Worm (Caenorhabditis elegans): ENCODE measurements around the gene egas-1.

Gene egas-1

ce11 chrV:18639601-18640354 lies at the start of gene egas-1:
Gene egas-1, plus strand, starts transcription at chrV:18640304.
- TF ChIP-seq pes-1 (GFP tag; IDR thresholded peaks at IDR 0.05) = no peak
- TF ChIP-seq ceh-36 (tag; optimal IDR thresholded peaks at IDR 0.05) = peak; percentile 80

DNA sequence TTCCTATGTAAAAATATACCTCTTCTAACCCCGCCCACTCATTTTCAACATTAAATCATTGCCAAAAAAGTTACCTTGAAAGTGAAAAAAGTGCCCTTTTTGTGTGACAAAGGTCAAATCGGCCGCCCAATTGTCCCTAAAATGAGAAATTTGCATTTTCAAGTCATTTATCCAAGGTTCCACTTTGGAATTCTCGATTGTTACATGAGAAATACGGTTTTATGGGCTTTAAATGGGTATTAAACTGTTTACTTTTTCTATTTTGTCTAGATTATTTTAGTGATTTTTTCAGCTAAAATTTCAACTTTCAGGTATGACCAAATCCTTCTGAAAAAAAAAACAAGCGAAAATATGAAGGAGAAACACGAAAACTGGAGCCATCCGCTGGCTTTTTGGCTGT lies 47.7 kb upstream of the egas-1 start, which contains the start of gene grdn-1:
TSS of gene grdn-1 (plus strand) at position 301 of the 400 bp plus-strand sequence.
- no peak for TF ChIP-seq aly-1 (tag; optimal IDR thresholded peaks at IDR 0.05)
- TF ChIP-seq B0310.2 (tag; optimal IDR thresholded peaks at IDR 0.05) = no peak
- TF ChIP-seq ets-7 (tag; optimal IDR thresholded peaks at IDR 0.05) = no peak
- TF ChIP-seq ceh-13 (GFP tag; optimal IDR thresholded peaks at IDR 0.05) = no peak
- no peak for TF ChIP-seq tbx-37 (GFP tag; conservative IDR thresholded peaks at IDR 0.05)
- no peak for TF ChIP-seq hnd-1 (tag; optimal IDR thresholded peaks at IDR 0.05)
- TF ChIP-seq F13C5.2 (tag; optimal IDR thresholded peaks at IDR 0.05) = no peak
- no peak for TF ChIP-seq sea-1 (GFP tag; conservative IDR thresholded peaks at IDR 0.05)
- TF ChIP-seq ceh-36 (tag; optimal IDR thresholded peaks at IDR 0.05) = no peak
- no peak for TF ChIP-seq hmg-4 (GFP tag; optimal IDR thresholded peaks at IDR 0.05)
- no peak for TF ChIP-seq ama-1 (optimal IDR thresholded peaks at IDR 0.05)
- no peak for TF ChIP-seq pes-1 (GFP tag; IDR thresholded peaks at IDR 0.05)
- TF ChIP-seq tra-4 (tag; optimal IDR thresholded peaks at IDR 0.05) = no peak
- TF ChIP-seq tbx-11 (GFP tag; IDR thresholded peaks at IDR 0.05) = no peak
- TF ChIP-seq hmbx-1 (tag; optimal IDR thresholded peaks at IDR 0.05) = no peak
- no peak for TF ChIP-seq scrt-1 (GFP tag; IDR thresholded peaks at IDR 0.05)
- TF ChIP-seq flt-1 (GFP tag; IDR thresholded peaks at IDR 0.05) = no peak

ce11 chrV:18596240-18596639 lies 43.9 kb upstream of the egas-1 start:
- TF ChIP-seq hmbx-1 (tag; optimal IDR thresholded peaks at IDR 0.05) (no peak), pes-1 (GFP tag; IDR thresholded peaks at IDR 0.05) (no peak), flt-1 (GFP tag; IDR thresholded peaks at IDR 0.05) (no peak), ceh-13 (GFP tag; optimal IDR thresholded peaks at IDR 0.05) (no peak), ceh-36 (tag; optimal IDR thresholded peaks at IDR 0.05) (no peak), ama-1 (optimal IDR thresholded peaks at IDR 0.05) (no peak), tbx-11 (GFP tag; IDR thresholded peaks at IDR 0.05) (no peak), hnd-1 (tag; optimal IDR thresholded peaks at IDR 0.05) (no peak), sea-1 (GFP tag; conservative IDR thresholded peaks at IDR 0.05) (no peak), B0310.2 (tag; optimal IDR thresholded peaks at IDR 0.05) (no peak)

DNA sequence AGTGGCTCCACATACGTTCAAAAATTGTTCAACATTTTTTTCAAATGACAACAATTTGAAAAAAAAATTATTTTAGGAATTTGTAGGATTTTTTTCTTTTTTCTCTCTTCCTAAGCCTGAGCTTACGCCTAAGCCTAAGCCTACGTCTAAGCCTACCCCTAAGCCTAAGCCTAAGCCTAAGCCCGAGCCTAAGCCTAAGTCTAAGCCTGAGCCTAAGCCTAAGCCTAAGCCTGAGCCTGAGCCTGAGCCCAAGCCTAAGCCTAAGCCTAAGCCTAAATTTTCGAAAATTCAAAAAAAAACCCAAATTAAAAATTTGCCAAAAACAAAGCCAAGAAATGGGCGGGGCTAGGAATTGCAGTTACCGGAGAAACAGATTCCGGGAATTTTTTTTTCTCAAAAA lies 42.3 kb upstream of the egas-1 start:
- TF ChIP-seq tra-4 (tag; optimal IDR thresholded peaks at IDR 0.05) (no peak), ceh-36 (tag; optimal IDR thresholded peaks at IDR 0.05) (peak; percentile 83)

DNA sequence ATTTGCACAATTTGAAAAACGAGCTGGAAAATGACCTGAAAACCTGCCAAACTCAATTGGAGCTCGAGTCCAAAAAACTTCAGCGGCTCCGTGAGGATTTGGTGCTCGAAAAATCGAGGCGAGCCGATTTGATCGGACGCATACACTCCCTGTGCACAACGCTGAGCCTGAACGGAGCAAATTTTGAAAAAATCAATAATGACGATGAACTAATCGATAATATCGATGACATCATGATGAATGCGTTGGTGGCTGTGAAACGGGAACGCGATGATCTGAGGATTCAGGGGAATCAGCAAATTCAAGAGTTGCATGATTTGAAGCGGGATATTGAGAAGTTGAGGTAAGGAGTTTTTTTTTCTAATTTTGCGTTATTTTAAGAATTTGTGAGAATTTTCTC lies 34.6 kb upstream of the egas-1 start:
- TF ChIP-seq B0310.2 (tag; optimal IDR thresholded peaks at IDR 0.05) (no peak), hnd-1 (tag; optimal IDR thresholded peaks at IDR 0.05) (no peak), scrt-1 (GFP tag; IDR thresholded peaks at IDR 0.05) (no peak), ceh-13 (GFP tag; optimal IDR thresholded peaks at IDR 0.05) (no peak), pes-1 (GFP tag; IDR thresholded peaks at IDR 0.05) (no peak), hmbx-1 (tag; optimal IDR thresholded peaks at IDR 0.05) (no peak)

DNA sequence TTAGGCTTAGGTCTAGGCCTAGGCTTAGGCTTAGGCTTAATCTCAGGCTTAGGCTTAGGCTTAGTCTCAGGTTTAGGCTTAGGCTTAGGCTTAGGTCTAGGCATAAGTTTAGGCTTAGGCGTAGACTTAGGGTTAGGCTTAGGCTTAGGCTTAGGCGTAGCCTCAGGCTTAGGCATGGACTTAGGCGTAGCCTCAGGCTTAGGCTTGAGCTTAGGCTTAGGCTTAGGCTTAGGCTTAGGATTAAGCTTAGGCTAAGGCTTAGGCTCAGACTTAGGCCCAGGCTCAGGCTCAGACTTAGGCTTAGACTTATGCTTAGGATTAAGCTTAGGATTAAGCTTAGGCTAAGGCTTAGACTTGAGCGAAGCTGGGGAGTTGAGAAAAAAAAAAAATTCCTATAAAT lies 26.9 kb upstream of the egas-1 start:
- TF ChIP-seq F13C5.2 (tag; optimal IDR thresholded peaks at IDR 0.05) (no peak), ceh-36 (tag; optimal IDR thresholded peaks at IDR 0.05) (peak; percentile 96)

DNA sequence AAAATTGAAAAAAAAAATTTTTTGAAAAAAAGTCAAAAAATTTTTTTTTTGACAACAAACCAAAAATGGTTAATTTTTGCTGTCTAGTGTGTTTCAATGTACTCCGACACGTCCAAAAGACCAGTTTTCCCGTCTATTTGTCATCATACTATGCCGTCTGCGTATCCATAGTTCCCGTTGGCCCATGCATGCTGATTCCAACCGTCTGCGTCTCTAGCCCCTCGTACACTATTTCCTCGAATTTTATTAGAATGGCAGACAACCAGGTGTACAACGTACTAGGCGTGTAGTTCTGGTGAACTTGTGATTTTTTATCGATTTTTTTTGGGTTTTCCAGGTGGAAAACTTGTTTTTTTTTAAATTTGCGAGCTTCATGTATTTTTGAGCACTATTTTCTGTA lies 25.6 kb upstream of the egas-1 start:
- no peak for TF ChIP-seq B0310.2 (tag; optimal IDR thresholded peaks at IDR 0.05)
- TF ChIP-seq hmg-4 (GFP tag; optimal IDR thresholded peaks at IDR 0.05) = no peak
- no peak for TF ChIP-seq hmbx-1 (tag; optimal IDR thresholded peaks at IDR 0.05)
- TF ChIP-seq sea-1 (GFP tag; conservative IDR thresholded peaks at IDR 0.05) = no peak
- TF ChIP-seq pes-1 (GFP tag; IDR thresholded peaks at IDR 0.05) = no peak
- no peak for TF ChIP-seq ceh-13 (GFP tag; optimal IDR thresholded peaks at IDR 0.05)
- no peak for TF ChIP-seq tra-4 (tag; optimal IDR thresholded peaks at IDR 0.05)
- no peak for TF ChIP-seq F13C5.2 (tag; optimal IDR thresholded peaks at IDR 0.05)
- TF ChIP-seq hnd-1 (tag; optimal IDR thresholded peaks at IDR 0.05) = no peak

DNA sequence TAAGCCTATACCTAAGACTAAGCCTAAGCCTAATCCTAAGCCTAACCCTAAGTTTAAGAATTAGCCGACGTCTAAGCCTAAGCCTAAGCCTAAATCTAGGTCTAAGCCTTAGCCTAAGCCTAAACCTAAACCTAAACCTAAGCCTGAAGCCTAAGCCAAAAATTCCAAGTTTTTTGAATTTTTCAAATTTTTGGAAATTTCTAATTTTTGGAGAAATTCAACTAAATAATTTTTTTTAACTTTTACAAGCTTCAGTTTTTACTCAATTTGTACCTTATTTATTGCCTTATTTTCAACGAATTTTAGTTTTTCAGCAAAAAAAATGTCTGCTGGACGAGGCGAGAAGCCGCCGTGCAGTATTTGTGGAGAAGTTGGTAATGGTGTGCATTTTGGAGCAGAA lies 23.8 kb upstream of the egas-1 start, which contains the start of gene nhr-70:
TSS of gene nhr-70 (plus strand) at position 301 of the 400 bp plus-strand sequence.
- TF ChIP-seq scrt-1 (GFP tag; IDR thresholded peaks at IDR 0.05) = no peak
- no peak for TF ChIP-seq sea-1 (GFP tag; conservative IDR thresholded peaks at IDR 0.05)
- no peak for TF ChIP-seq ceh-13 (GFP tag; optimal IDR thresholded peaks at IDR 0.05)
- no peak for TF ChIP-seq hmg-4 (GFP tag; optimal IDR thresholded peaks at IDR 0.05)
- no peak for TF ChIP-seq ama-1 (optimal IDR thresholded peaks at IDR 0.05)

DNA sequence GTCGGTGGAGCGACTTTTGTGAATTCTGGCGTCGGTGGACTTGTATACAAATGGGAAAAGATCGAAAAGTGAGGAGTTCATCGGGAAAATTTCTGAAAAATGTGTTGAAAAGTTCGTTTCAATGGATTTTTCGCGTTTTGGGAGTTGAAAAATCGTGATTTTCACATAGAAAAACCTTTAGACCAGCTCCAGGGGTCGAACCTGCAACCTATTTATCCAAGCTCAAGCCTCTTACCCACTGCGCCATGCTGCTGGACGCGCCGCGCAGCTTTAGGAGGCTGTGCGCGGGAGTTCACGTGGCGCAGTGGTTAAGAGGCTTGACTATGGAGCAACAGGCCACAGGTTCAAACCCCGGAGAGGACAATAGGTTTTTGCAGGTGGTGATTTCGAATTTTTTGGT lies 17.6 kb upstream of the egas-1 start, which contains the start of gene Y69H2.1:
TSS of gene Y69H2.1 (minus strand) at position 101 of the 400 bp plus-strand sequence.
- TF ChIP-seq ama-1 (optimal IDR thresholded peaks at IDR 0.05) = no peak
- TF ChIP-seq F13C5.2 (tag; optimal IDR thresholded peaks at IDR 0.05) = no peak
- TF ChIP-seq tbx-11 (GFP tag; IDR thresholded peaks at IDR 0.05) = no peak
- TF ChIP-seq hmbx-1 (tag; optimal IDR thresholded peaks at IDR 0.05) = no peak

All from whole organism, early embryonic.